Worm (Caenorhabditis elegans) whole organism, mixed stage, embryonic: Measurements from ENCODE around the gene col-120.

Source experiments
- M03D4.4 ChIP-seq: sonication (generic microtip); optimal IDR thresholded peaks from 2 replicates; lab custom pipeline; 2017; ENCODE audit warnings: mild to moderate bottlenecking, missing genetic modification characterization, missing compliant biosample characterization
- ces-1 ChIP-seq: fragments of 150-350 bp; optimal IDR thresholded peaks from 2 replicates; lab custom pipeline; 2014; ENCODE audit warnings: missing biosample characterization, missing genetic modification reagents, missing genetic modification characterization
- elt-1 ChIP-seq: sonication (generic microtip); optimal IDR thresholded peaks from 2 replicates; lab custom pipeline; 2017; ENCODE audit warnings: missing genetic modification characterization, mild to moderate bottlenecking, missing compliant biosample characterization, antibody characterized with exemption, moderate library complexity, borderline replicate concordance; ENCODE audit not compliant: insufficient read depth
- elt-3 ChIP-seq: fragments of 150-350 bp; optimal IDR thresholded peaks from 2 replicates; lab custom pipeline; 2014; ENCODE audit warnings: missing biosample characterization, missing genetic modification characterization
- ham-2 ChIP-seq: fragments of 200-800 bp; sonication (Bioruptor generic); optimal IDR thresholded peaks from 2 replicates; lab custom pipeline; 2018; ENCODE audit warnings: mild to moderate bottlenecking, missing genetic modification characterization, missing compliant biosample characterization
- lin-32 ChIP-seq: fragments of 200-800 bp; sonication (Bioruptor generic); optimal IDR thresholded peaks from 2 replicates; lab custom pipeline; 2018; ENCODE audit warnings: mild to moderate bottlenecking, missing genetic modification characterization, missing compliant biosample characterization
- lsy-2 ChIP-seq: fragments of 150-350 bp; optimal IDR thresholded peaks from 2 replicates; lab custom pipeline; 2014; ENCODE audit warnings: missing biosample characterization, missing genetic modification characterization
- nhr-12 ChIP-seq: fragments of 150-350 bp; optimal IDR thresholded peaks from 2 replicates; lab custom pipeline; 2014; ENCODE audit warnings: missing biosample characterization, missing genetic modification characterization
- nhr-237 ChIP-seq: fragments of 150-350 bp; optimal IDR thresholded peaks from 2 replicates; lab custom pipeline; 2014; ENCODE audit warnings: missing biosample characterization, missing genetic modification characterization
- nhr-28 ChIP-seq: fragments of 150-350 bp; optimal IDR thresholded peaks from 2 replicates; lab custom pipeline; 2014; ENCODE audit warnings: missing biosample characterization, missing genetic modification characterization
- snpc-4 ChIP-seq: fragments of 150-350 bp; optimal IDR thresholded peaks from 2 replicates; lab custom pipeline; 2014; ENCODE audit warnings: missing biosample characterization, missing genetic modification characterization
- unc-39 ChIP-seq: fragments of 150-350 bp; optimal IDR thresholded peaks from 2 replicates; lab custom pipeline; 2014; ENCODE audit warnings: missing biosample characterization, missing genetic modification characterization
- unc-62 ChIP-seq: fragments of 150-350 bp; optimal IDR thresholded peaks from 2 replicates; lab custom pipeline; 2014; ENCODE audit warnings: missing biosample characterization, missing genetic modification reagents, missing genetic modification characterization

DNA sequence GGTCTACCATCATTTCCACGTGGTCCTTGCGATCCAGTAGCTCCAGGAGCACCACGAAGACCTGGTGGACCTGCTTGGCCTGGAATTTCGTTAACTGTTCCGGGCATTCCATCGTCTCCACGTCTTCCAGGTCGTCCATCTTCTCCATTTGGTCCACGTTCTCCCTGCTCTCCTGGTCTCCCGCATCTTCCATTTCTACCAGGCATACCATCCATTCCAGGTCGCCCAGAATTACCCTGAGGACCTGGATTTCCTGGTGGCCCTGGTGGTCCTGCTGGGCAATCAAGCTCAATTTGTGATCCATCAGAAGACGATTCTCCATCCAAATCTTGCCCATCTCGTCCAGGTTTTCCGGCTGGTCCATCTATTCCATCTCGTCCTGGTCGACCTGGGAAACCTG lies 761 bp downstream of the col-120 start:
- no peak for TF ChIP-seq nhr-12 (tag; lab: Kevin White, UChicago)
- no peak for TF ChIP-seq elt-1
- no peak for TF ChIP-seq snpc-4 (tag; lab: Kevin White, UChicago)
- TF ChIP-seq lin-32 (GFP tag; lab: Kevin White, UChicago): no peak
- TF ChIP-seq M03D4.4: no peak
- no peak for TF ChIP-seq ham-2 (GFP tag; lab: Kevin White, UChicago)
- TF ChIP-seq nhr-237 (tag; lab: Kevin White, UChicago): no peak
- TF ChIP-seq ces-1 (GFP tag; lab: Kevin White, UChicago): no peak
- TF ChIP-seq unc-39 (tag; lab: Kevin White, UChicago): no peak
- no peak for TF ChIP-seq lsy-2 (tag; lab: Kevin White, UChicago)
- no peak for TF ChIP-seq nhr-28 (tag; lab: Kevin White, UChicago)
- TF ChIP-seq unc-62 (GFP tag; lab: Kevin White, UChicago): no peak
- TF ChIP-seq elt-3 (tag; lab: Kevin White, UChicago): no peak
